Worm (Caenorhabditis elegans): Measurements from ENCODE around the gene twk-33.

DNA sequence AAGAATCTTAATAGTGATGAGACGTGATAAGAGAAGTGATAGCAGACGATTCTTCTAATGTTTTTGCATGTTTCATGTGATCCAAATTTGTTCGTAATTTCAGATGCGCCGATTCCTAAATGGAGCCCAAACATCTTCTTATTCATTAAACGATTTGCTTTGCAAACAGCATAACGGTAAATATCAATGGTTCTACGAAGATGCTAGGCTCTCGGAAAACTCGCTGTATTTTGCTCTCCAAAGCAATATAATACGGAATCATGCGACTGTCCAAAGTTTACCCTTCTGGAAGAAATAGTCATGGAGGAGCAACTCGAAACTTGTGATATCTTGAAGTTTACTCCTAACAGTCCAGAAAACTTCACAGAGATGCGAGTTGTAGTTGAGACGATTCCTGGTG lies 8.4 kb downstream of the twk-33 start, which contains the start of gene W06D12.6:
- TF ChIP-seq nhr-28 (tag; optimal IDR thresholded peaks at IDR 0.05) (no peak), ama-1 (optimal IDR thresholded peaks at IDR 0.05) (no peak), aly-2 (tag; optimal IDR thresholded peaks at IDR 0.05) (no peak), nhr-102 (tag; optimal IDR thresholded peaks at IDR 0.05) (no peak), unc-62 (GFP tag; optimal IDR thresholded peaks at IDR 0.05 in 1 of 2) (no peak), unc-62 (tag; optimal IDR thresholded peaks at IDR 0.05) (no peak), nhr-77 (tag; optimal IDR thresholded peaks at IDR 0.05) (no peak), dpl-1 (GFP tag; optimal IDR thresholded peaks at IDR 0.05) (no peak), nhr-237 (tag; optimal IDR thresholded peaks at IDR 0.05) (no peak), pqm-1 (tag; optimal IDR thresholded peaks at IDR 0.05) (no peak)
